Worm (Caenorhabditis elegans) whole organism, L1 larva: ENCODE results near the gene srj-1.

ENCODE experiments used
- C16A3.4 ChIP-seq: fragments of 150-350 bp; optimal IDR thresholded peaks from 2 replicates; lab custom pipeline; 2014; ENCODE audit warnings: missing biosample characterization, missing genetic modification characterization
- F16B12.6 ChIP-seq: fragments of 150-350 bp; optimal IDR thresholded peaks from 2 replicates; lab custom pipeline; 2014; ENCODE audit warnings: missing biosample characterization, missing genetic modification characterization
- alr-1 ChIP-seq: fragments of 200-800 bp; sonication (Bioruptor generic); optimal IDR thresholded peaks from 2 replicates; lab custom pipeline; 2018; ENCODE audit warnings: borderline replicate concordance, mild to moderate bottlenecking, missing genetic modification characterization, missing compliant biosample characterization
- ama-1 ChIP-seq: fragments of 150-350 bp; optimal IDR thresholded peaks from 2 replicates; lab custom pipeline; 2014
- blmp-1 ChIP-seq: fragments of 150-350 bp; optimal IDR thresholded peaks from 2 replicates; lab custom pipeline; 2014; ENCODE audit warnings: missing biosample characterization, missing genetic modification characterization
- ceh-63 ChIP-seq: fragments of 200-800 bp; sonication (Bioruptor generic); optimal IDR thresholded peaks from 2 replicates; lab custom pipeline; 2018; ENCODE audit warnings: mild to moderate bottlenecking, missing genetic modification characterization, missing compliant biosample characterization
- ceh-82 ChIP-seq, 3 experiments: fragments of 150-350 bp in 1 of 3; sonication (generic microtip) in 2 of 3; optimal IDR thresholded peaks; 2 replicates each; lab custom pipeline; 2014 to 2017; ENCODE audit warnings: missing biosample characterization in 3 of 3, missing genetic modification characterization in 3 of 3
- ceh-88 ChIP-seq: fragments of 200-800 bp; sonication (Bioruptor generic); IDR thresholded peaks from 2 replicates; pipeline ENCODE4 v1.3.6; 2022; ENCODE audit warnings: missing genetic modification characterization, missing compliant biosample characterization
- dpl-1 ChIP-seq, 3 experiments: fragments of 150-350 bp in 2 of 3; sonication (generic microtip) in 1 of 3; optimal IDR thresholded peaks; 2 replicates each; lab custom pipeline; 2014 to 2017; ENCODE audit warnings: missing biosample characterization in 3 of 3, missing genetic modification characterization in 3 of 3, missing genetic modification reagents in 3 of 3
- dsc-1 ChIP-seq: sonication (generic microtip); optimal IDR thresholded peaks from 2 replicates; lab custom pipeline; 2016; ENCODE audit warnings: mild to moderate bottlenecking, missing genetic modification characterization, missing compliant biosample characterization
- efl-1 ChIP-seq, 4 experiments: fragments of 150-350 bp; optimal IDR thresholded peaks in 3 of 4; peaks in 1 of 4; 1 replicate in 1 of 4; 2 replicates in 3 of 4; lab custom pipeline; 2014; ENCODE audit warnings: missing biosample characterization in 2 of 4, missing genetic modification characterization in 2 of 4, missing genetic modification reagents in 2 of 4
- elt-2 ChIP-seq: sonication (generic microtip); optimal IDR thresholded peaks from 2 replicates; lab custom pipeline; 2016; ENCODE audit warnings: missing genetic modification characterization, mild to moderate bottlenecking, inconsistent platforms, missing compliant biosample characterization, missing genetic modification reagents
- ets-5 ChIP-seq: fragments of 200-800 bp; sonication (Bioruptor generic); IDR thresholded peaks from 2 replicates; pipeline ENCODE4 v1.3.6; 2022; ENCODE audit warnings: missing genetic modification characterization, missing compliant biosample characterization
- fkh-10 ChIP-seq: sonication (generic microtip); optimal IDR thresholded peaks from 2 replicates; lab custom pipeline; 2017; ENCODE audit warnings: missing biosample characterization, missing genetic modification reagents, missing genetic modification characterization
- fkh-4 ChIP-seq: sonication (generic microtip); optimal IDR thresholded peaks from 2 replicates; lab custom pipeline; 2016; ENCODE audit warnings: missing compliant biosample characterization, missing genetic modification characterization, borderline replicate concordance
- fkh-8 ChIP-seq: sonication (generic microtip); optimal IDR thresholded peaks from 2 replicates; lab custom pipeline; 2016; ENCODE audit warnings: mild to moderate bottlenecking, missing genetic modification characterization, missing compliant biosample characterization
- fos-1 ChIP-seq: fragments of 150-350 bp; optimal IDR thresholded peaks from 2 replicates; lab custom pipeline; 2014; ENCODE audit warnings: missing biosample characterization, missing genetic modification characterization
- irx-1 ChIP-seq: sonication (generic microtip); optimal IDR thresholded peaks from 2 replicates; lab custom pipeline; 2016; ENCODE audit warnings: missing genetic modification characterization, missing compliant biosample characterization
- jun-1 ChIP-seq: fragments of 150-350 bp; optimal IDR thresholded peaks from 2 replicates; lab custom pipeline; 2014; ENCODE audit warnings: missing biosample characterization, missing genetic modification reagents, missing genetic modification characterization
- lin-13 ChIP-seq: fragments of 150-350 bp; optimal IDR thresholded peaks from 2 replicates; lab custom pipeline; 2014; ENCODE audit warnings: missing biosample characterization, missing genetic modification reagents, missing genetic modification characterization
- lin-15B ChIP-seq: fragments of 150-350 bp; sonication (generic microtip); optimal IDR thresholded peaks from 3 replicates; lab custom pipeline; 2014; ENCODE audit warnings: missing biosample characterization, missing genetic modification characterization
- lin-35 ChIP-seq, 2 experiments: fragments of 150-350 bp; optimal IDR thresholded peaks; 2 replicates each; lab custom pipeline; 2014; ENCODE audit warnings: missing biosample characterization in 2 of 2, missing genetic modification characterization in 2 of 2, missing genetic modification reagents in 2 of 2
- lsy-2 ChIP-seq, 2 experiments: fragments of 150-350 bp; optimal IDR thresholded peaks; 2 replicates each; lab custom pipeline; 2014; ENCODE audit warnings: missing biosample characterization in 2 of 2, missing genetic modification characterization in 2 of 2
- mab-9 ChIP-seq: fragments of 200-800 bp; sonication (Bioruptor generic); IDR thresholded peaks from 2 replicates; pipeline ENCODE4 v1.3.6; 2022; ENCODE audit warnings: missing genetic modification reagents, missing genetic modification characterization, missing compliant biosample characterization
- mdl-1 ChIP-seq, 2 experiments: fragments of 150-350 bp; optimal IDR thresholded peaks; 2 replicates each; lab custom pipeline; 2014 to 2017; ENCODE audit warnings: missing biosample characterization in 2 of 2, missing genetic modification characterization in 2 of 2, inconsistent platforms in 1 of 2
- nhr-12 ChIP-seq: sonication (generic microtip); optimal IDR thresholded peaks from 2 replicates; lab custom pipeline; 2017; ENCODE audit warnings: missing biosample characterization, missing genetic modification characterization
- nhr-47 ChIP-seq: sonication (generic microtip); optimal IDR thresholded peaks from 2 replicates; lab custom pipeline; 2016; ENCODE audit warnings: mild to moderate bottlenecking, missing genetic modification characterization, moderate library complexity, missing compliant biosample characterization
- nhr-71 ChIP-seq: sonication (generic microtip); optimal IDR thresholded peaks from 2 replicates; lab custom pipeline; 2016; ENCODE audit warnings: mild to moderate bottlenecking, missing genetic modification characterization, moderate library complexity, missing compliant biosample characterization
- nhr-77 ChIP-seq: fragments of 150-350 bp; optimal IDR thresholded peaks from 2 replicates; lab custom pipeline; 2014; ENCODE audit warnings: missing biosample characterization, missing genetic modification characterization
- nhr-90 ChIP-seq: sonication (generic microtip); optimal IDR thresholded peaks from 2 replicates; lab custom pipeline; 2016; ENCODE audit warnings: mild to moderate bottlenecking, missing genetic modification characterization, missing compliant biosample characterization; ENCODE audit not compliant: poor library complexity
- pqm-1 ChIP-seq: sonication (generic microtip); optimal IDR thresholded peaks from 3 replicates; lab custom pipeline; 2017; ENCODE audit warnings: missing biosample characterization, missing genetic modification characterization
- rnt-1 ChIP-seq: sonication (generic microtip); optimal IDR thresholded peaks from 2 replicates; lab custom pipeline; 2016; ENCODE audit warnings: mild to moderate bottlenecking, missing genetic modification characterization, moderate library complexity, missing compliant biosample characterization
- skn-1 ChIP-seq: fragments of 150-350 bp; optimal IDR thresholded peaks from 2 replicates; lab custom pipeline; 2014; ENCODE audit warnings: missing biosample characterization, missing genetic modification characterization
- snu-23 ChIP-seq: sonication (generic microtip); optimal IDR thresholded peaks from 2 replicates; lab custom pipeline; 2016; ENCODE audit warnings: missing genetic modification characterization, missing compliant biosample characterization
- sup-37 ChIP-seq: fragments of 200-800 bp; sonication (Bioruptor generic); optimal IDR thresholded peaks from 2 replicates; lab custom pipeline; 2018; ENCODE audit warnings: mild to moderate bottlenecking, missing genetic modification characterization, missing compliant biosample characterization
- tbx-2 ChIP-seq: sonication (generic microtip); optimal IDR thresholded peaks from 2 replicates; lab custom pipeline; 2016; ENCODE audit warnings: missing genetic modification characterization, missing compliant biosample characterization
- unc-130 ChIP-seq: fragments of 150-350 bp; optimal IDR thresholded peaks from 2 replicates; lab custom pipeline; 2017; ENCODE audit warnings: missing biosample characterization, missing genetic modification characterization, inconsistent platforms
- vab-15 ChIP-seq: sonication (generic microtip); optimal IDR thresholded peaks from 2 replicates; lab custom pipeline; 2017; ENCODE audit warnings: missing genotype, mild to moderate bottlenecking, missing genetic modification characterization, missing compliant biosample characterization
- xbp-1 ChIP-seq: sonication (generic microtip); optimal IDR thresholded peaks from 2 replicates; lab custom pipeline; 2016; ENCODE audit warnings: missing genetic modification characterization, missing compliant biosample characterization
- zip-4 ChIP-seq: fragments of 200-800 bp; sonication (Bioruptor generic); optimal IDR thresholded peaks from 2 replicates; lab custom pipeline; 2018; ENCODE audit warnings: mild to moderate bottlenecking, missing genetic modification characterization, moderate library complexity, missing compliant biosample characterization
- ztf-4 ChIP-seq: fragments of 150-350 bp; optimal IDR thresholded peaks from 2 replicates; lab custom pipeline; 2014; ENCODE audit warnings: missing biosample characterization, missing genetic modification characterization

The srj-1 gene

ce11 chrIV:11928388-11928787 is 36.8 kb downstream of the srj-1 start (continued):
- TF ChIP-seq nhr-90 (tag; lab: Kevin White, UChicago), result peak; percentile 68
- TF ChIP-seq jun-1 (tag; lab: Kevin White, UChicago), result peak; percentile 8
- peak in 1 of 2 experiments; percentile 66 for TF ChIP-seq lsy-2 (tag; optimal IDR thresholded peaks at IDR 0.05; lab: Kevin White, UChicago)
- peak; percentile 15 for TF ChIP-seq tbx-2 (tag; lab: Kevin White, UChicago)
- TF ChIP-seq alr-1 (tag; lab: Kevin White, UChicago), result no peak
- peak; percentile 30 for TF ChIP-seq nhr-77 (tag; lab: Kevin White, UChicago)
- TF ChIP-seq lin-35 (GFP tag; optimal IDR thresholded peaks at IDR 0.05; lab: Kevin White, UChicago), result peak; percentile 36 to 76
- no peak for TF ChIP-seq ama-1 (lab: Kevin White, UChicago)
- TF ChIP-seq C16A3.4 (tag; lab: Kevin White, UChicago), result peak; percentile 43
- TF ChIP-seq sup-37, result no peak
- no peak for TF ChIP-seq unc-130 (tag; lab: Kevin White, UChicago)
- TF ChIP-seq fkh-8 (tag; lab: Kevin White, UChicago), result no peak
- TF ChIP-seq lin-13 (GFP tag; lab: Kevin White, UChicago), result peak; percentile 11
- no peak for TF ChIP-seq dsc-1 (tag; lab: Kevin White, UChicago)
- TF ChIP-seq ceh-88, result peak; percentile 41; the same call in 1 of the 2 replicates
- peak in 1 of 2 experiments; percentile 58 for TF ChIP-seq mdl-1 (tag; optimal IDR thresholded peaks at IDR 0.05; lab: Kevin White, UChicago)
- TF ChIP-seq ztf-4 (tag; lab: Kevin White, UChicago), result no peak
- peak in 2 of 3 experiments; percentile 14 to 16 for TF ChIP-seq dpl-1 (GFP tag; optimal IDR thresholded peaks at IDR 0.05; lab: Kevin White, UChicago)
- TF ChIP-seq efl-1 (optimal IDR thresholded peaks at IDR 0.05; lab: Kevin White, UChicago), result peak; percentile 27 to 46
- TF ChIP-seq efl-1 (GFP tag; optimal IDR thresholded peaks at IDR 0.05 in 1 of 2; lab: Kevin White, UChicago), result peak; percentile 6 to 88
- no peak for TF ChIP-seq F16B12.6 (tag; lab: Kevin White, UChicago)
- no peak for TF ChIP-seq zip-4
- TF ChIP-seq blmp-1 (tag; lab: Kevin White, UChicago), result peak; percentile 19
- peak; percentile 38 for TF ChIP-seq irx-1 (tag; lab: Kevin White, UChicago)
- TF ChIP-seq mab-9 (GFP tag; lab: Robert Waterston, UW), result no peak
- TF ChIP-seq fos-1 (tag; lab: Kevin White, UChicago), result peak; percentile 49
- TF ChIP-seq nhr-47 (tag; lab: Kevin White, UChicago), result peak; percentile 56
- TF ChIP-seq rnt-1 (tag; lab: Kevin White, UChicago), result peak; percentile 83
- TF ChIP-seq ceh-82 (tag; optimal IDR thresholded peaks at IDR 0.05; lab: Kevin White, UChicago), result peak in 2 of 3 experiments; percentile 27 to 35
- peak; percentile 76 for TF ChIP-seq snu-23 (GFP tag; lab: Kevin White, UChicago)
- peak; percentile 25 for TF ChIP-seq xbp-1

DNA sequence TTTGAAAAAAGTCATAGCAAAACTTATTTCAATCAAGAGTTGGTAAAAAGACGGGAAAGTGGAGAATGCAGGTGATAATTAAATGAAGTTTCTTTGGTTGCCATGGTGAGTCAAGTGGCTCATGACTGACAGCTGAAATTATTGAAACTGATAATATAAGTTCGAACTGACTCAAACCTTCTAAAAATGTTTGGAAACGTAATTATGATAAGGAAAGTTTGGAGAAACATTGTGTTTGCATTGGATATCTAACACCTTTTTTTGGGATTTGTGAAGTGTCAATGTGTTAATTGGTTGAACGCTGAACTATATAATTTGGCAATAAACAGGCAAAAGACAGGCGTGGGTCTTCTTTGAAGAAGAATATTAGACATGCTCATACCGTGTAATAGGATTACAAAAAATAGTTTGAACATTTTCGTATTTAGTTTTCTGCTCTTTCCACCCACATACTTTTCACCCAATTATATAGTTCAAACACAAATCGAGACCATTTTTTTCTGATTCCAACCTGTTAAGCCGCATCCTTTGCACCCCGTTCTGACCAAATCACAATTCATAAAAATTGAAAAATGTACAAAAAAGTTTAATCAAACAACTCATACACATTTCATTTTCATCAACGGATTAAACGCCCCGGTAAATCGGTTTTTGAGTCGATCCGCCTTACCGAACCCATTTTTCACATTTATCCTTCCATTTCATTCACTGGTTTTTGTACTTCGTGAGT is 39.7 kb downstream of the srj-1 start, which contains the start of the genes srlf-33 and srlf-32:
Gene srlf-33, minus strand, starts transcription at position 101 of the 730 bp plus-strand sequence.
Gene srlf-32, plus strand, starts transcription at position 680 of the 730 bp plus-strand sequence.
- TF ChIP-seq nhr-71 (tag; lab: Kevin White, UChicago) (no peak), efl-1 (optimal IDR thresholded peaks at IDR 0.05; lab: Kevin White, UChicago) (no peak), efl-1 (GFP tag; optimal IDR thresholded peaks at IDR 0.05 in 1 of 2; lab: Kevin White, UChicago) (peak in 1 of 2 experiments; percentile 43)

DNA sequence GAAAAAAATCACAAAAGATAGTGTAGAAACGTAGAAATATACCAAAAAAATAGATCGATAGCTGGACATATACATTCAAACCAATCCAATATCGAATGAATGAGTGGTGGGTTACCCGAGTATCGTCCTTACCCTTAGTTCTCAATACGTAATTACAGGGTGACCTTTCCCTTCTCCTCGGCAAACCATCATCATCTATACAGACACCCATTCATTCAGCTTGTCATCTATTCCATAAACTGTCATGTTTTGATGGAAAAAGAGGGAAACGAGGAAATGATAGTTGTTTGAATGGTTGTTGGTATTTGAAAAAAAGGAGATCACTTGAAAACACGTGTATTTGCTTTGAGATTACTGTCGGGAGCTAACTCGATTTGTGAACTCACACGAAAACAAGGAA is 41.1 kb downstream of the srj-1 start:
- TF ChIP-seq fkh-10 (GFP tag; lab: Kevin White, UChicago), result no peak
- TF ChIP-seq vab-15, result no peak
- TF ChIP-seq ets-5 (GFP tag; lab: Robert Waterston, UW), result no peak
- TF ChIP-seq ztf-4 (tag; lab: Kevin White, UChicago), result no peak
- TF ChIP-seq elt-2, result no peak
- TF ChIP-seq jun-1 (tag; lab: Kevin White, UChicago), result no peak
- no peak for TF ChIP-seq pqm-1 (tag; lab: Kevin White, UChicago)
- TF ChIP-seq zip-4, result no peak
- TF ChIP-seq nhr-12 (tag; lab: Kevin White, UChicago), result no peak
- no peak for TF ChIP-seq skn-1 (tag; lab: Kevin White, UChicago)
- no peak for TF ChIP-seq ceh-88
- TF ChIP-seq ceh-63 (GFP tag; lab: Kevin White, UChicago), result no peak
- no peak for TF ChIP-seq lin-15B
- no peak for TF ChIP-seq fos-1 (tag; lab: Kevin White, UChicago)
- TF ChIP-seq fkh-4, result no peak
